Fruit fly (Drosophila melanogaster): ENCODE measurements around the gene nSMase.

nSMase gene

DNA sequence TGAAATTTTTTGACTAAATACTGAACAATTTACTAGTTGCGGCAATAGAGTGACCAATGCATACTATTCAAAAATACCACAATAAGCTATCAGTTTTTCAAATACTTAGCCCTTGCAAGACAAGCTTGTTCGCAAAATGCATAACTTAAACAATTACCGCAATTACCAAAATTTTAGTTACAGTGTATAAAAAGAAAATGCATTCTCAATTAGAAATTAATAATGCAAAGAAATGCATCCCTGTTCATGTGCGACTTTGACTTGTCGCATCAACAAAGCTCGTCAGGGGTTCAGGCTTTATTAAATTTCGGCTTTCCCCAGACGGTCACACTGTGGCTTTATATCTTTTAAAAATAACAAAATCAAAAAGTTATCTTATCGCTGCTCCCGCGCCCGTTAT lies at the start of gene nSMase, which contains the start of gene hob:
nSMase (plus strand) TSS at position 298 of the 400 bp plus-strand sequence.
hob (minus strand) TSS at position 62 of the 400 bp plus-strand sequence.
- no peak for TF ChIP-seq noc (tag; optimal IDR thresholded peaks at IDR 0.05)

DNA sequence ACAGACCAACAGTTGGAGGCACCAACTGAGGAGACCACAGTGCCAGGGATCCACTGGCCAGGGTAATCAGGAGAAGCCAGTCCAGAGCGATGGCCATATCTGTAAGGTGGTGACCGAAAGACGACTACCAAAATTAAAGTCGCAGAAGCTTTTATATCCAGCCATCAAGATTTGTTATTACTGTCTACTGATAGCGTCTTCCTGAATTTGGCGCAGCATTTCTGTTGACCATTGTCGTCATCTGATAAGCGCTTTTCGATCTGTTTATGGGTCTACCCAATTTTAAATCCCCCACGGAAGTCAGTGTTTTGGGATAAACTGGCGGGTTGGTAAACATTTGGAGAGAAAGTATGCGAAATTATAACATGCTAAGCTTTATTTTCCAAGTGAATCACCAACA lies 46.5 kb upstream of the nSMase start, which contains the start of gene CG14963:
CG14963 (minus strand) TSS at position 101 of the 400 bp plus-strand sequence.
- no peak for TF ChIP-seq noc (tag; optimal IDR thresholded peaks at IDR 0.05)

DNA sequence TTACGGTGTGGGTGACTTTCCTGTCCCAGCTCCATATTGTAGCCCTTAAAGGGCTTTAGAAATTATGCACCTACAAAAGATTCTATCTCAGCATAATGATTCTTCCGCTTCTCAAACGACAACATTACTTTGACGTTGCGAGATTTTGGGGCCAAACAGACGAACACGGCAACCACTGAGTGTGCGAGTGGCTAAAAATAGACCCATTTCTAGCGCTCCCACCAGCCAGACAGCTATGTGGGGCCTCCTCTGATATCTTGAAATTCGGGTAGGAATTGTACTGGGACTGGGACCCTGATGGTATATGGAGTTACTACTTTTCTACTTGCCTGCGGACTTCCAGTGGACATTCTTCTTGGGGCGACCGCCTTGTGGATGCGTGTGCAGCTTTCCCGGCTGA lies 41.1 kb upstream of the nSMase start:
- no peak for TF ChIP-seq noc (tag; optimal IDR thresholded peaks at IDR 0.05)

DNA sequence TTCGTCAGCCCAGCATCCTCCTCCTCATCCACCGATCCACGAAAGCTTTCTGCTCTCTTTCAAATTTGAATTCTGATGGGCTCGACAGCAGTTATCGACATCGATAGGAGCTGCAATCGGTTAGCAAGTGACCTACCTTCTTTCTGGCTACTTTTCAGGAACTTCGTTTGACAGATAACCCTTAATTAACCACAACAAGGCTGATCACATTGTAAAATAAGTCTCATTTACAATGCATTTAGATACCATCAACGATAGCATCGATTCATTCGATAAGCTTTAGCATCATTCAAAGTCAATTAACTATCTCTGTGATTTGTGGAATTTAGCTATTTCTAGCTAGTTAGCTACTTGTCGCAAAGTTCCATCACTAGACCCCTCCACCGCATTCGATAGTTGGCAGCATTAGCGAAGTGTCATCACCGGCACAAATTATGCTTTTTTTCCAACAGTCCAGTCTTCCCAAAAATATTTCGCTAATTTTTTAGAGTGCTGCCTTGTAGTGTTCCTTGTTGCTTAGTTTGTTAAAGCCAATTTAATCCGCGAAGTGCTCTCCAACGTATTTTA lies 40.3 kb upstream of the nSMase start, which contains the start of the genes MnM and Girdin:
MnM (minus strand) TSS at position 51 of the 567 bp plus-strand sequence.
Girdin (plus strand) TSS at position 401 of the 567 bp plus-strand sequence.
- TF ChIP-seq noc (tag; optimal IDR thresholded peaks at IDR 0.05) = no peak

DNA sequence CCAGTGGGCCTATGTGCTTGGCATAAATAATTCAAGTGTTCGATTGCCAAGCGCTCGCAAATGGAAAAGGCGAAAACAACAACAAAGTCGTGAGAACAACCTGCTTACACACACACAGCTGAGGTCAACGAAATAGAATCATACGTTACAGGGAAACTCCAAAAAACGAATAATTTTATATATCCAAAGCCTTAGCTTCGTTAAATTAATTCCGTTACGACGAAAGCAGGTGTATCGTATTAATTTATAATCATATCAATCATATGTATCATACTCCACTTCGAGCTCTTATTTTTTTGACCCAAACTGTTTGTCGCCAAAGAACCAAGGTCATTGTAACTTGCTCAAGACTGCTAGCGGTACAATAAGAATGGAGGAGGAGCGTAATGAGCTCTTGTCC lies 39.5 kb upstream of the nSMase start:
- TF ChIP-seq noc (tag; optimal IDR thresholded peaks at IDR 0.05) = peak; percentile 84

DNA sequence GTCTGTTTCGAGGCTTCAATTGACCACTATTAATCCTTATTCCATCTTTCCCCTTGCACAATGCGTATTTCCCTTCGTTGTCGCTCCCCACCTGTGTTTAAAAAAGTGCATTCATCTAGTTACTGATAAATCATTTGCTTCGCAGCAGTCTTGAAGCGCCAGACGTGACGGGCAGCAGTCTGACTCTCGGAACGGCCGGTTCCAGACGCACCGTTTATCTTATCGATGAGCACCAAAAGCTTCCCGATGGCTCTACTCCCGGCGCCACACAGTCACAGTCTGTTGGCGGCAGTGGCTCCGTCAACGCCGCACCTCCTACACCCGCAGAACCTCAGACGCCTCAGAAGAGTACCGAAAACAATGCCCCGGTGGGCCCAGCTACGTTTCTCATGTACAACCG lies 34.9 kb upstream of the nSMase start, which contains the start of gene CG42494:
CG42494 (plus strand) TSS at position 301 of the 400 bp plus-strand sequence.
- TF ChIP-seq noc (tag; optimal IDR thresholded peaks at IDR 0.05) = no peak

DNA sequence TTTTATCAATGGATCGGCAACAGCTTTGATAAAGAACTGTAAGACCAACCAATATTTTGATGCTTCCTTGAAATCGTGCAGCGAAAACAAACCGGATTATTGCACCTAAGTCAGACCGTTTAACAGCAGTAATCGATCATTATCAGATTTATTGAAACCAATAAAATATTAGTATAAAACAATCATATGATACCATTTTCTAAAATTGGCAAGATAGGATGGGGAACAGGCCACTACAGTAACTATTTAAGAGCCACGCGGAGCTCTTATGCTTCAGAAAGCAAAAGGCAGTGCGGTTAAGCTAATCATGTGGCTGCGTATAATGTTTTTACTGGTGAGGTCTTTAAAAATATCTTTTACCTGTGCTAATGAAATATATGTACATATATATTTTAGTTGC lies 32.6 kb upstream of the nSMase start, which contains the start of gene CG32284:
CG32284 (plus strand) TSS at position 301 of the 400 bp plus-strand sequence.
- TF ChIP-seq noc (tag; optimal IDR thresholded peaks at IDR 0.05) = no peak

DNA sequence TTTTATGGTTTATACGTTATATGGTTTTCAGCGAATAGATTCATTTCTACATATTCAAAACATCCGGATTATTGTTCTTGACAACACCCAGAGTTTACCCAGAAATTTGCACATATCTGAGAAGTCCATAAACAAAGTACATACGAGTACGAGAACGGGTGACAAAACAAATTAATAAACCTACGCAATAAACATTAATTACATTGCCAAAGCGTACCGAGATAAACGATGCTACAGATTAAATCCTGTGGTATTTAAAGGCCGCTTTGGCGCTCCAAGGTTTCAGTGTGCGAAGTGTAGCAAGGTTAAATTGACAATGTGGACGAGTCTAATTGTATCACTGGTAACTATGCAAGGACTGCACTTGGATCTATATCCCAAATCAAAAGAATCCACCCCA lies 31.7 kb upstream of the nSMase start, which contains the start of gene CG14957:
CG14957 (plus strand) TSS at position 301 of the 400 bp plus-strand sequence.
- peak; percentile 39 for TF ChIP-seq noc (tag; optimal IDR thresholded peaks at IDR 0.05)

DNA sequence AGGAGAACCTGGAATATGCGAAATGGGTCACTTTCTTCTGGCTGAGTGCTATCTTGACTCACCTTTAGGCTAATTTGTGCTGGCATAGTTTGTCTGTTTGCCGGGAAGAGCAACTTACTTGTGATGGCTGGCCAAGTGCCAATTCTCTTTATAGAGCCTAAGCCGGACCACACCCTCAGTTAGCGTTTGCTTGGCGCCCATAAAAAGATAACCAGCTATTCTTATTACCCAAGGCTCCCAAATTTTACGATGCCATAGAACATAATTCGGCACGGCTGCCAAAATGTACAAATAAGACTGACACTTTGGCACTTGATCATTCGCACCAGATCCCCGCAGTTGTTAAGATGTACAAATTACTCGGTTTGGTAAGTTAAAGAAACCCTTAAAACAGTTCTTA lies 29.3 kb upstream of the nSMase start, which contains the start of the genes CG42525 and CG14958:
CG42525 (minus strand) TSS at position 101 of the 400 bp plus-strand sequence.
CG14958 (plus strand) TSS at position 332 of the 400 bp plus-strand sequence.
- no peak for TF ChIP-seq noc (tag; optimal IDR thresholded peaks at IDR 0.05)

DNA sequence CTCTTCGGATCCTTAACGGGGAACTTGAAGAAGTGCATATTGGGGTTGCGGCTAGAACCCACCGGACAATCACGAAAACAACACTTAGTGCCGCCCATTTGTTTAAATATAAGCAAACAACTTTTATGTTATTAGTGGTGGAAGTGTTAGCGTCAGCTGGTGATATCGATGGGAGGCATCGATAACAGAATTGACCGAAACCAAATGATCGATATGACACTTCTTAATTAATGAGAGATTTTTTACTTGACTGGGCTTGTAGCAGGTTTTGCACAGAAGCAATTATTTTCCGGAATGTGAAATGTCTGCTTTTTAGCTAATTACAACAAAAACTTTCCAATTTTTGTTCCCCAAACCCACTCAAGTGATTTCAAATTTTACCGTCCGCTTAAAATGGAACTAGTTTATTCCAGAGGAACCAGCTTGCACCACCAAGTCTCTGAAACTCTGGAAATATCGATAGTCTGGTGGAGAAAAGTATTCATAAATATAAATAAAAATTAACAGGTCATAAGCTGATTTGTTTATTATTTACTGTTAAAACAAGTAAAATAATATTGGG lies 26.5 kb upstream of the nSMase start, which contains the start of gene CG14965:
CG14965 (minus strand) TSS at position 159 of the 562 bp plus-strand sequence.
- no peak for TF ChIP-seq noc (tag; optimal IDR thresholded peaks at IDR 0.05)

DNA sequence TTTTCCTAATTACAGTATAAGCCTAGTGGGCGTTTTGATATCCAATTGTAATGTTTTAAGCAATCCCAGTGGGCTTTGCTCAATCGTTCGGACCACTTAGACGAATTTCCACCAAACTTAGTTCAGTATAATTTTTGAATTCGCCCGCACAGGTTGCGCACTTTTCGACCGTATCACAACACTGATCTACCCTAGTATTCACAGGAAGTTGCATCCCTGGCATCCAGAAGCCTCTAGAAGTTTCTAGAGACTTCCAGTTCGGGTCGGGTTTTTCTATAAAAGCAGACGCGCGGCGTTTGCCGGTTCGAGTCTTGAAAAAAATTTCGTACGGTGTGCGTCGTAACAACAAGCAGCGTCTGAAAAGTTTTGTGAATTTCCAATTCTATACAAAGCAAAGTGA lies 26.0 kb upstream of the nSMase start, which contains the start of gene Hsp83:
Hsp83 (plus strand) TSS at position 58 of the 400 bp plus-strand sequence.
- peak; percentile 87 for TF ChIP-seq noc (tag; optimal IDR thresholded peaks at IDR 0.05)

DNA sequence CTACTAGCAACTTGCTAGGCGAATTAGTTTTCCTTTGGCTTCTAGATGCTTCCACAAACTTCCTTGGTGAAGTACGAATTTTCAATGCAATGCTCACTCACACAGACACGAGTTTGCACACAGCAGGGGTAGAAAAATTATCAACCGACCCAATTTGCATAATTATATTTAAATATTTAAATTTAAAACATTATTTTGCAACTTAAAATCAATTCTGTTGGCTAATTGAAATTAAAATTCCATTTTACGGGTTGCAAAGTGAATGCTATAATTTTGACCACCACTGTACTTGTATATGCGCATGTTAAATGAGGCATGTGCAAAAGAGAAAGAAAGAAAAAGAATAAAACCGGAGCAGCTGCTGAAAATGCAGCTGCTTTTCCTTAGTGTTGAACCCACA lies 24.9 kb upstream of the nSMase start:
- TF ChIP-seq noc (tag; optimal IDR thresholded peaks at IDR 0.05) = peak; percentile 93

DNA sequence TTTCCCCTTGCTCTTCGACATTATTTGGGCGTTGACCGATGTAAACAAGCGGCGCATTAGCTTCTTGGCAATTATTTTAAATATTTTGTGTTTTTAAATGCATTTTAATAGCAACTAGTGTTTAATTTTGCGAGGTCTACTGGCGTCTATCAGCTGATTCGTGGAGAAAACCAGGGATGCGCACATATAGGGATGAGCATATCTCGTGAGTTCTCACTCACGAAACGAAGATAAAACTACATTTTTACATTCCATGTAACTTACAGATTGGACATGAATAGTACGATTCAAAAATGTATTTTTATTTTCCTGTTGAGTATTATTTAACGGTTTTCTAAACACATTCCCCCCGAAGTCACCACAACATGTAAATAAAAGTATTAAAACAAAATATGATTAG lies 21.5 kb upstream of the nSMase start, which contains the start of gene CG14966:
CG14966 (minus strand) TSS at position 168 of the 400 bp plus-strand sequence.
- TF ChIP-seq noc (tag; optimal IDR thresholded peaks at IDR 0.05) = no peak

DNA sequence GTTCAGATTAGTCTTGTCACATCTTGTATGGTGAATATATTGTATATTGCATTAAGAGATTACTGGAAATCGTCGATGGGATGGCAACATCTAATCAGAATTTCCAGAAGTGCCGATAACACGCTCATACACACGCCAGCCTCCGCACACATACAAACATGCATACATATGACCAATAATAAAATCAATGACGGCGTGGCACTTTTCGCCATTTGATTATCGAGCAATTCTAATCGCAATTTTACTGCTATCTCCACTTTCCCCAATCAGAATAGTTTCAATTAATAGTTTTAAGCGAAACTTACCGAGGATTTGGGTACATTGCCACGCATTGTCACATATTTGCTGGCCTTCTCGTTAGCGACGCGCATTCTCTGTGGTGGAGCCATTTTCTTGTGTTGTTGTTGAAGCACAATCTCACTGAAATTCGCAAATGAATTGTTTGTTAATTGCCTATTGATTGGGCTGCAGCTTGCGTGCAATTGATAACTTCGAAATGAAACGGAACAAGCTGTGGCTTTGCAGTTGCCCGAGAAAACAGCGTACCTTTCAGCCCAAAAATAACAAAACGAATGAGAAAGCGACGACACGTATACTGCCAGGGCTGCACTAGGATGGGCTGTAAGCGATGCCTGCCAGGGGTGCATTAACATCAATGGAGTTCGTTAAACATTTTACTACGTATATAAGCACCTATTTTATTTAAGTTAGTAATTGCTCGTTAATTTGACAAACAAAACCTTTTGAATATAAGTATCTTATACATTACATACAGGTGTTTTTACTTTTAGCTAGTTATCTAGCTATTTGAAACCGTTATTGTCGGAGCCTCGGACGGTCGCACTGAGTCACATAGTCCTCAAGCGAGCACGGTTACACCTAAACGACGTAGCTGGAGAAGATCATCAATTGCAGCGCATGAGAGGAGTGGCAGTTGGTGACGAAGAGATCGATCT lies 20.2 kb upstream of the nSMase start, which contains the start of the genes CG32276 and gry:
CG32276 (minus strand) TSS at position 601 of the 956 bp plus-strand sequence.
gry (plus strand) TSS at position 644 of the 956 bp plus-strand sequence.
- TF ChIP-seq noc (tag; optimal IDR thresholded peaks at IDR 0.05) = peak; percentile 82

DNA sequence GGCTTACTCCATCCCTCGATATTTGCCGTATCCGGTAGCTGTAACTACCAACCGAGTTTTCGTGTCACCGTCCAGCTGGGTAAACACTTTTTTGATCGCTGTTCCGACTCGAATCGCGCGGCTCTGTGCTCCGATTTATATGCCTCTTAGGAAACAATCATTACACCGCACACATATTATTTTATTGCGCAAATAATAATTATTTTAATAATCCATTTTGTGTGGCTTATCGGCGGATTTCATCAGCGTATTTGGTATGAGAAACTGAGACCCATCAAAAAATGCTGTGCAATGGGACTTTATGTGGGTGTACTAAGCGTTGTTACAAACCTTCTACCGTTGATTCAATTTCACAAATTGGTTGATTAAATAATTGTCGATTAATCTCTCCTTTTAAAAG lies 15.9 kb upstream of the nSMase start, which contains the start of gene CG32271:
CG32271 (minus strand) TSS at position 101 of the 400 bp plus-strand sequence.
- no peak for TF ChIP-seq noc (tag; optimal IDR thresholded peaks at IDR 0.05)

Measured in whole organism, larva.